Fruit fly (Drosophila melanogaster): ENCODE data around the gene CG31626.

dm6 chr2L:21260869-21261268 lies 24.3 kb upstream of the CG31626 start:
- no peak for TF ChIP-seq Dll (optimal IDR thresholded peaks at IDR 0.05)
- no peak for TF ChIP-seq psq (optimal IDR thresholded peaks at IDR 0.05)

All from whole organism.